Fruit fly (Drosophila melanogaster) S2 (cell line): ENCODE data around the gene Pex10.

Source experiments
- CG8478 ChIP-seq: fragments of >200 bp; optimal IDR thresholded peaks from 2 replicates; lab custom pipeline; 2018
- CTCF ChIP-seq, 2 experiments: fragments of >200 bp; optimal IDR thresholded peaks; 2 replicates each; lab custom pipeline; 2018

Pex10 gene

DNA sequence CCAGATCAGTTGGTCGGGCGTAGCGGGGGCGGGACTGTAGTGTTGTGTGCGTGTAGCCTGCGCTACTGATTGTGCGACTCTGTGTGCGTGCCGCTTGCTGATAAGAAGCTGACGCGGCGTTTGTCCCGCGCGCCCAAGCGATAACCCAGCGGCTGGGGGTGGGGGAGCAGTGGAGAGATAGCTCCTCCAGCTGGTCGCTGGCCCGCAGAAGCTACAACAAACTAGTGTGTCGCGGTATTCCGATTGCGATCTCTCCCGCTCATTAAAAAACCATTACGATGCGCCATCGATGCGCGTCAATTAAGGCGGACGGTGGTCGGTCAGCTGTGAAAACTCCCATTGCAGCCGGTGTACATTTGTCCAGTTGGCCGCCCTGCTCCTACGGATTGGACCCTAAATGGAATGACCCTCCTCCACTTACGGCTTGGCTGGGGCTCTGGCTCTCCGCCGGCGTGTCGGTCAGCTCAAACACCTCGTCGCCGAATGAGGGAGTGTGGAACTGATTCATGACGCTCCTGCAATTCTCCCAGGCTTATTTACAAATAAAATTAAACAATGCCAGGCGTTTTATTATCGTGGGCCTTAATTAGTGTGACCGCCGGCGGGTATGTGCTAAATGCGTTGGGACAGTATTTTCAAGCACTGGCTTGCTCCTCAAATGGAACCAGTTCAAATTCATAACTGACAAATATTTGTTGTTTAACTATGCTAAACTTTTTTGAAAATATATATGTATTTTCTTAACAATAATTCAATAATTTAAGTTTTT, 44.2 kb downstream of the Pex10 start, which contains the start of gene CG12104:
Gene CG12104 (minus strand): TSS at position 611 of the 769 bp plus-strand sequence.
- TF ChIP-seq CTCF (optimal IDR thresholded peaks at IDR 0.05; lab: Kevin White, UChicago) (no peak), CG8478 (lab: Kevin White, UChicago) (no peak)

dm6 chr3L:1602833-1603128, 44.8 kb downstream of the Pex10 start, which contains the start of the genes CG18170 and CG33791:
CG18170 (plus strand) TSS chr3L:1602954.
CG33791 (plus strand) TSS chr3L:1602954.
- TF ChIP-seq CG8478 (lab: Kevin White, UChicago) (no peak), CTCF (optimal IDR thresholded peaks at IDR 0.05; lab: Kevin White, UChicago) (no peak)
